Fruit fly (Drosophila melanogaster): ENCODE results near the gene CG5112.

The CG5112 gene

dm6 chr3R:25490778-25491664 lies at the start of gene CG5112, which contains the start of gene Gnpat (continued):
- TF ChIP-seq CG15269 (tag; optimal IDR thresholded peaks at IDR 0.05) (peak; percentile 66), hb (GFP tag; IDR thresholded peaks at IDR 0.05; ENCODE audit: partially characterized antibody) (no peak), eyg (GFP tag; optimal IDR thresholded peaks at IDR 0.05) (peak; percentile 42), Hr3 (GFP tag; optimal IDR thresholded peaks at IDR 0.05) (peak; percentile 61), sob (GFP tag; IDR thresholded peaks at IDR 0.05) (peak; percentile 80), CG15514 (GFP tag; optimal IDR thresholded peaks at IDR 0.05) (peak; percentile 76), NK7.1 (GFP tag; optimal IDR thresholded peaks at IDR 0.05) (peak; percentile 9), CG8944 (GFP tag; optimal IDR thresholded peaks at IDR 0.05) (peak; percentile 56), CG7745 (tag; optimal IDR thresholded peaks at IDR 0.05) (no peak), mam (GFP tag; optimal IDR thresholded peaks at IDR 0.05) (peak; percentile 36), dm (GFP tag; optimal IDR thresholded peaks at IDR 0.05) (peak; percentile 36), Bteb2 (GFP tag; optimal IDR thresholded peaks at IDR 0.05) (peak; percentile 42), Hsf (GFP tag; optimal IDR thresholded peaks at IDR 0.05) (peak; percentile 57), tup (GFP tag; optimal IDR thresholded peaks at IDR 0.05) (no peak), Lpt (GFP tag; optimal IDR thresholded peaks at IDR 0.05) (no peak), CG4707 (GFP tag; optimal IDR thresholded peaks at IDR 0.05) (no peak), Mad (GFP tag; optimal IDR thresholded peaks at IDR 0.05) (peak; percentile 34), CG9437 (GFP tag; optimal IDR thresholded peaks at IDR 0.05) (peak; percentile 0), scrt (GFP tag; optimal IDR thresholded peaks at IDR 0.05) (no peak), gsb (GFP tag; IDR thresholded peaks at IDR 0.05) (peak; percentile 68), Opbp (GFP tag; IDR thresholded peaks at IDR 0.05; ENCODE audit: partially characterized antibody) (peak; percentile 83), CG2712 (tag; optimal IDR thresholded peaks at IDR 0.05) (peak; percentile 67), CG10274 (GFP tag; optimal IDR thresholded peaks at IDR 0.05) (no peak), CG8388 (GFP tag; optimal IDR thresholded peaks at IDR 0.05) (peak; percentile 46), D (optimal IDR thresholded peaks at IDR 0.05) (no peak), D (GFP tag; optimal IDR thresholded peaks at IDR 0.05) (peak; percentile 2), CG1602 (GFP tag; optimal IDR thresholded peaks at IDR 0.05) (peak; percentile 52), sug (tag; optimal IDR thresholded peaks at IDR 0.05) (peak; percentile 64), tna (GFP tag; IDR thresholded peaks at IDR 0.05; ENCODE audit: partially characterized antibody) (peak; percentile 46), Lhr (GFP tag; optimal IDR thresholded peaks at IDR 0.05) (no peak), Ada2b (GFP tag; IDR thresholded peaks at IDR 0.05) (peak; percentile 62), zfh2 (GFP tag; optimal IDR thresholded peaks at IDR 0.05) (peak; percentile 63), Blimp-1 (GFP tag; optimal IDR thresholded peaks at IDR 0.05) (peak; percentile 37), CG6689 (GFP tag; IDR thresholded peaks at IDR 0.05) (0 out of 2 replicates have a peak, but pooled peaks have one; percentile 12), MESR4 (GFP tag; optimal IDR thresholded peaks at IDR 0.05) (peak; percentile 54), Pdp1 (GFP tag; optimal IDR thresholded peaks at IDR 0.05) (peak; percentile 11 to 29), pros (GFP tag; optimal IDR thresholded peaks at IDR 0.05) (peak; percentile 99), sc (optimal IDR thresholded peaks at IDR 0.05) (no peak), sc (GFP tag; optimal IDR thresholded peaks at IDR 0.05) (peak; percentile 0), NC2β (GFP tag; optimal IDR thresholded peaks at IDR 0.05) (peak; percentile 54), tx (GFP tag; optimal IDR thresholded peaks at IDR 0.05) (peak; percentile 25), HLHmδ (GFP tag; optimal IDR thresholded peaks at IDR 0.05) (peak; percentile 78), hth (optimal IDR thresholded peaks at IDR 0.05) (no peak), danr (GFP tag; IDR thresholded peaks at IDR 0.05) (peak; percentile 45), CG8765 (GFP tag; IDR thresholded peaks at IDR 0.05) (peak; percentile 55; the same call in 1 of the 2 replicates), fd96Cb (tag; optimal IDR thresholded peaks at IDR 0.05) (no peak), CG30020 (tag; optimal IDR thresholded peaks at IDR 0.05) (peak; percentile 72), row (GFP tag; IDR thresholded peaks at IDR 0.05) (peak; percentile 92), gce (GFP tag; IDR thresholded peaks at IDR 0.05) (peak; percentile 38; the same call in 1 of the 3 replicates)
